Worm (Caenorhabditis elegans) whole organism, L1 larva: ENCODE data around the gene tpra-1.
A peak's percentile ranks its signal among the peaks of the same experiment; 100 is the strongest.

Source experiments
- C04F5.9 ChIP-seq: sonication (generic microtip); optimal IDR thresholded peaks from 2 replicates; lab custom pipeline; 2016; ENCODE audit warnings: missing genetic modification characterization, missing compliant biosample characterization
- C16A3.4 ChIP-seq: fragments of 150-350 bp; optimal IDR thresholded peaks from 2 replicates; lab custom pipeline; 2014; ENCODE audit warnings: missing biosample characterization, missing genetic modification characterization
- aha-1 ChIP-seq: fragments of 150-350 bp; optimal IDR thresholded peaks from 2 replicates; lab custom pipeline; 2014; ENCODE audit warnings: missing biosample characterization, missing genetic modification characterization
- alr-1 ChIP-seq: fragments of 200-800 bp; sonication (Bioruptor generic); optimal IDR thresholded peaks from 2 replicates; lab custom pipeline; 2018; ENCODE audit warnings: borderline replicate concordance, mild to moderate bottlenecking, missing genetic modification characterization, missing compliant biosample characterization
- aly-2 ChIP-seq: fragments of 150-350 bp; optimal IDR thresholded peaks from 2 replicates; lab custom pipeline; 2014; ENCODE audit warnings: missing biosample characterization, missing genetic modification characterization
- ama-1 ChIP-seq: fragments of 150-350 bp; optimal IDR thresholded peaks from 2 replicates; lab custom pipeline; 2014
- blmp-1 ChIP-seq: fragments of 150-350 bp; optimal IDR thresholded peaks from 2 replicates; lab custom pipeline; 2014; ENCODE audit warnings: missing biosample characterization, missing genetic modification characterization
- ceh-88 ChIP-seq: fragments of 200-800 bp; sonication (Bioruptor generic); IDR thresholded peaks from 2 replicates; pipeline ENCODE4 v1.3.6; 2022; ENCODE audit warnings: missing genetic modification characterization, missing compliant biosample characterization
- efl-1 ChIP-seq, 4 experiments: fragments of 150-350 bp; optimal IDR thresholded peaks in 3 of 4; peaks in 1 of 4; 1 replicate in 1 of 4; 2 replicates in 3 of 4; lab custom pipeline; 2014; ENCODE audit warnings: missing biosample characterization in 2 of 4, missing genetic modification characterization in 2 of 4, missing genetic modification reagents in 2 of 4
- egl-27 ChIP-seq, 2 experiments: fragments of 150-350 bp in 1 of 2; sonication (generic microtip); optimal IDR thresholded peaks; 3 replicates each; lab custom pipeline; 2017 to 2018; ENCODE audit warnings: missing biosample characterization in 2 of 2, missing genetic modification characterization in 2 of 2, missing genetic modification reagents in 2 of 2
- elt-3 ChIP-seq, 6 experiments: fragments of 150-350 bp in 1 of 6; sonication (generic microtip); optimal IDR thresholded peaks; 2 replicates each; lab custom pipeline; 2017 to 2018; ENCODE audit warnings: missing biosample characterization in 6 of 6, missing genetic modification characterization in 6 of 6, inconsistent platforms in 1 of 6
- fkh-10 ChIP-seq: sonication (generic microtip); optimal IDR thresholded peaks from 2 replicates; lab custom pipeline; 2017; ENCODE audit warnings: missing biosample characterization, missing genetic modification reagents, missing genetic modification characterization
- fkh-4 ChIP-seq: sonication (generic microtip); optimal IDR thresholded peaks from 2 replicates; lab custom pipeline; 2016; ENCODE audit warnings: missing compliant biosample characterization, missing genetic modification characterization, borderline replicate concordance
- grh-1 ChIP-seq: fragments of 200-800 bp; sonication (Bioruptor generic); IDR thresholded peaks from 2 replicates; pipeline ENCODE4 v1.3.6; 2022; ENCODE audit warnings: missing genetic modification reagents, missing genetic modification characterization, missing compliant biosample characterization
- hlh-4 ChIP-seq: sonication (generic microtip); optimal IDR thresholded peaks from 2 replicates; lab custom pipeline; 2016; ENCODE audit warnings: mild to moderate bottlenecking, missing genetic modification characterization, missing compliant biosample characterization
- hpl-2 ChIP-seq: fragments of 150-350 bp; optimal IDR thresholded peaks from 2 replicates; lab custom pipeline; 2014; ENCODE audit warnings: missing biosample characterization, missing genetic modification reagents, missing genetic modification characterization
- lin-13 ChIP-seq: fragments of 150-350 bp; optimal IDR thresholded peaks from 2 replicates; lab custom pipeline; 2014; ENCODE audit warnings: missing biosample characterization, missing genetic modification reagents, missing genetic modification characterization
- lin-14 ChIP-seq: fragments of 200-800 bp; sonication (Bioruptor generic); optimal IDR thresholded peaks from 2 replicates; lab custom pipeline; 2018; ENCODE audit warnings: mild to moderate bottlenecking, missing genetic modification characterization, moderate library complexity, missing compliant biosample characterization
- lin-35 ChIP-seq, 2 experiments: fragments of 150-350 bp; optimal IDR thresholded peaks; 2 replicates each; lab custom pipeline; 2014; ENCODE audit warnings: missing biosample characterization in 2 of 2, missing genetic modification characterization in 2 of 2, missing genetic modification reagents in 2 of 2
- lin-39 ChIP-seq: fragments of 150-350 bp; optimal IDR thresholded peaks from 2 replicates; lab custom pipeline; 2014; ENCODE audit warnings: missing biosample characterization, missing genetic modification reagents, missing genetic modification characterization
- mab-9 ChIP-seq: fragments of 200-800 bp; sonication (Bioruptor generic); IDR thresholded peaks from 2 replicates; pipeline ENCODE4 v1.3.6; 2022; ENCODE audit warnings: missing genetic modification reagents, missing genetic modification characterization, missing compliant biosample characterization
- mdl-1 ChIP-seq, 2 experiments: fragments of 150-350 bp; optimal IDR thresholded peaks; 2 replicates each; lab custom pipeline; 2014 to 2017; ENCODE audit warnings: missing biosample characterization in 2 of 2, missing genetic modification characterization in 2 of 2, inconsistent platforms in 1 of 2
- nhr-11 ChIP-seq: fragments of 150-350 bp; optimal IDR thresholded peaks from 2 replicates; lab custom pipeline; 2014; ENCODE audit warnings: missing biosample characterization, missing genetic modification characterization
- nhr-12 ChIP-seq: sonication (generic microtip); optimal IDR thresholded peaks from 2 replicates; lab custom pipeline; 2017; ENCODE audit warnings: missing biosample characterization, missing genetic modification characterization
- nhr-19 ChIP-seq: fragments of 200-800 bp; sonication (Bioruptor generic); conservative IDR thresholded peaks from 2 replicates; pipeline ENCODE4 v1.3.6; 2022; ENCODE audit warnings: missing genetic modification characterization, missing compliant biosample characterization
- nhr-20 ChIP-seq: sonication (generic microtip); optimal IDR thresholded peaks from 2 replicates; lab custom pipeline; 2016; ENCODE audit warnings: mild to moderate bottlenecking, missing genetic modification characterization, missing compliant biosample characterization
- nhr-237 ChIP-seq: fragments of 150-350 bp; optimal IDR thresholded peaks from 2 replicates; lab custom pipeline; 2014; ENCODE audit warnings: missing biosample characterization, missing genetic modification characterization
- nhr-47 ChIP-seq: sonication (generic microtip); optimal IDR thresholded peaks from 2 replicates; lab custom pipeline; 2016; ENCODE audit warnings: mild to moderate bottlenecking, missing genetic modification characterization, moderate library complexity, missing compliant biosample characterization
- nhr-71 ChIP-seq: sonication (generic microtip); optimal IDR thresholded peaks from 2 replicates; lab custom pipeline; 2016; ENCODE audit warnings: mild to moderate bottlenecking, missing genetic modification characterization, moderate library complexity, missing compliant biosample characterization
- nhr-77 ChIP-seq: fragments of 150-350 bp; optimal IDR thresholded peaks from 2 replicates; lab custom pipeline; 2014; ENCODE audit warnings: missing biosample characterization, missing genetic modification characterization
- nhr-85 ChIP-seq: sonication (generic microtip); peaks from one replicate; lab custom pipeline; 2016; ENCODE audit warnings: missing genetic modification characterization, inconsistent platforms, missing compliant biosample characterization
- nhr-90 ChIP-seq: sonication (generic microtip); optimal IDR thresholded peaks from 2 replicates; lab custom pipeline; 2016; ENCODE audit warnings: mild to moderate bottlenecking, missing genetic modification characterization, missing compliant biosample characterization; ENCODE audit not compliant: poor library complexity
- pag-3 ChIP-seq: sonication (generic microtip); optimal IDR thresholded peaks from 2 replicates; lab custom pipeline; 2017; ENCODE audit warnings: missing genetic modification characterization, mild to moderate bottlenecking, missing compliant biosample characterization, antibody characterized with exemption, borderline replicate concordance; ENCODE audit not compliant: insufficient read depth
- snpc-4 ChIP-seq: fragments of 150-350 bp; optimal IDR thresholded peaks from 2 replicates; lab custom pipeline; 2014; ENCODE audit warnings: missing biosample characterization, missing genetic modification characterization
- sptf-1 ChIP-seq: fragments of 150-350 bp; optimal IDR thresholded peaks from 2 replicates; lab custom pipeline; 2014; ENCODE audit warnings: missing biosample characterization, missing genetic modification characterization
- tbx-2 ChIP-seq: sonication (generic microtip); optimal IDR thresholded peaks from 2 replicates; lab custom pipeline; 2016; ENCODE audit warnings: missing genetic modification characterization, missing compliant biosample characterization
- unc-130 ChIP-seq: fragments of 150-350 bp; optimal IDR thresholded peaks from 2 replicates; lab custom pipeline; 2017; ENCODE audit warnings: missing biosample characterization, missing genetic modification characterization, inconsistent platforms
- ztf-11 ChIP-seq, 2 experiments: sonication (generic microtip); optimal IDR thresholded peaks; 2 replicates each; lab custom pipeline; 2016 to 2017; ENCODE audit warnings: missing genetic modification characterization in 2 of 2, missing biosample characterization in 1 of 2, missing compliant biosample characterization in 1 of 2

The tpra-1 gene

DNA sequence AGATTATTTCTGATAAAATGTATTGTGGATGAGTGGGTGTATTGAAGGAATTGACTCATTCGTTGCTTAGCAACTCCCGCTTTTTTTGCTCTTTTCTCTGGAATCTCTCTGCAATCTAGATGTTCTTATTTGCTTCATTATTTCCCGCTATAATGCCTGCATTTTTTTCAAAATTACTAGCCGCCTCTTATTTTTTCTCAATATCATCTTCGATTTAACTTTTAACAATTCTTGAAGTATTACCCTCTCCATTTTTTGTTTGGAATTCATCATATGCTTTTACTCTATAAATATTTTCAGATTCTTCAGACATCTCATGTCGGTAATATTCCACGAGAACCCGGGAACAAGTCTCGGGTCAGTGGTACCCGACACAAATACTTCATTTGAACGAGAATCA is at the start of gene tpra-1:
tpra-1 (plus strand) TSS at position 301 of the 400 bp plus-strand sequence.
- TF ChIP-seq fkh-4 (tag; lab: Kevin White, UChicago) (no peak), C04F5.9 (tag; lab: Kevin White, UChicago) (no peak), nhr-77 (no peak), lin-39 (no peak), nhr-47 (tag; lab: Kevin White, UChicago) (no peak), nhr-90 (tag; lab: Kevin White, UChicago) (no peak), nhr-19 (GFP tag; lab: Robert Waterston, UW) (no peak), ceh-88 (no peak), hpl-2 (GFP tag; lab: Kevin White, UChicago) (no peak), nhr-71 (tag; lab: Kevin White, UChicago) (no peak), lin-14 (GFP tag; lab: Kevin White, UChicago) (no peak), pag-3 (tag; lab: Kevin White, UChicago) (no peak), unc-130 (tag; lab: Kevin White, UChicago) (no peak), ama-1 (lab: Kevin White, UChicago) (no peak), ztf-11 (tag; optimal IDR thresholded peaks at IDR 0.05; lab: Kevin White, UChicago) (no peak)

DNA sequence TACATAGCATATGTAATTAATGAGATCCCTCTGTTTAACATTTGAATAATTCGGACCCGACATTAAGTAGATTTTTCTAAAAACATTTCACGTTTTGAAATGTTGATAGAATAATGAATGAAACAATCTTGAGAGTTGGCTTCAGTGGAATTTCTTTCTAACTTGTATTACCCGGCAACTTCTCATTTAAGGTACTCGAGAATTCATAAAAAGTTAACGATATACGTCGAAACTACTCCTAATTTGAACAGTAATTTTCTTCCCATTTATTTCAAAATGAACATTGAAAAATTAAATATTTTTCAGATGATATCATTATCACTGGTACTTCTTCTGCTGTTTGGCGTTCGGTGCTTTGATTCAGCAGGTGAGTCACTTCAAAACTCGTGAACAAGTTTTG is 49.5 kb upstream of the tpra-1 start, which contains the start of gene C27B7.7:
C27B7.7 (plus strand) TSS at position 301 of the 400 bp plus-strand sequence.
- TF ChIP-seq tbx-2 (tag; lab: Kevin White, UChicago) = no peak
- no peak for TF ChIP-seq ceh-88
- no peak for TF ChIP-seq lin-13 (GFP tag; lab: Kevin White, UChicago)
- no peak for TF ChIP-seq aha-1 (tag; lab: Kevin White, UChicago)
- no peak for TF ChIP-seq sptf-1
- TF ChIP-seq nhr-237 (tag; lab: Kevin White, UChicago) = no peak
- no peak for TF ChIP-seq mab-9
- no peak for TF ChIP-seq nhr-47 (tag; lab: Kevin White, UChicago)
- no peak for TF ChIP-seq mdl-1 (tag; optimal IDR thresholded peaks at IDR 0.05; lab: Kevin White, UChicago)

- TF ChIP-seq nhr-12 (tag; lab: Kevin White, UChicago) (no peak), aly-2 (tag; lab: Kevin White, UChicago) (no peak), C16A3.4 (tag; lab: Kevin White, UChicago) (no peak), blmp-1 (tag; lab: Kevin White, UChicago) (peak; percentile 15), hlh-4 (no peak), lin-35 (GFP tag; optimal IDR thresholded peaks at IDR 0.05; lab: Kevin White, UChicago) (peak in 1 of 2 experiments; percentile 24), nhr-20 (tag; lab: Kevin White, UChicago) (peak; percentile 14), fkh-10 (GFP tag; lab: Kevin White, UChicago) (no peak), alr-1 (tag; lab: Kevin White, UChicago) (no peak), grh-1 (GFP tag; lab: Robert Waterston, UW) (no peak), nhr-11 (tag; lab: Kevin White, UChicago) (no peak), fkh-4 (tag; lab: Kevin White, UChicago) (no peak), nhr-47 (tag; lab: Kevin White, UChicago) (no peak), elt-3 (tag; optimal IDR thresholded peaks at IDR 0.05; lab: Kevin White, UChicago) (peak in 1 of 6 experiments; percentile 13), nhr-19 (GFP tag; lab: Robert Waterston, UW) (no peak), snpc-4 (no peak), nhr-85 (peak; percentile 42), egl-27 (tag; optimal IDR thresholded peaks at IDR 0.05; lab: Kevin White, UChicago) (no peak)
Observed at ce11 chrIV:8914187-8914586, 42.1 kb upstream of the tpra-1 start.

DNA sequence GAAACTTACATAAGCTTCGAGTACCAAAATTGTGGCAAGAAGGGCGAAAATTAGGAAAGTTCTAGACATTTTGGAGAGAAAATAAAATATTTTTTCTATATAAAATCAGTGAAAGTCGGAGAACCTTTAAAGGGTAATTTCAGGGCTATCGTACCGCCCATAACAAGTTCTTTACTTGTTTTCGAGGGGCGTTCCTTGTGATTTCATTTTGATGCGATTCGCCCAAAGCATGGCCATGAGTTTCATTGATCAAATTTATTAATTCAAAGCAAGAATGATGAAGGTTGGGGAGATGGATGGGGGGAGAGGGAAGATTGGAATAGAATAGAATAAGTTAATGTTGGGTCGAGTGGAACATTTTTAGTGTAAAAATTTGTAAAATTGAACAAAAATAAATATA is 40.3 kb upstream of the tpra-1 start, which contains the start of gene C27B7.9:
C27B7.9 (minus strand) TSS at position 101 of the 400 bp plus-strand sequence.
- TF ChIP-seq ama-1 (lab: Kevin White, UChicago) = no peak
- no peak for TF ChIP-seq C04F5.9 (tag; lab: Kevin White, UChicago)
- TF ChIP-seq efl-1 (optimal IDR thresholded peaks at IDR 0.05; lab: Kevin White, UChicago) = no peak
- TF ChIP-seq efl-1 (GFP tag; optimal IDR thresholded peaks at IDR 0.05 in 1 of 2; lab: Kevin White, UChicago) = no peak
